Fruit fly (Drosophila melanogaster): ENCODE data around the gene CG13901.

CG13901 gene

dm6 chr3L:819297-819886 lies 18.2 kb downstream of the CG13901 start (continued):
- peak; percentile 3 for TF ChIP-seq pros (GFP tag; optimal IDR thresholded peaks at IDR 0.05)
- peak; percentile 48 for TF ChIP-seq Deaf1 (tag; optimal IDR thresholded peaks at IDR 0.05)
- TF ChIP-seq CG11504 (tag; optimal IDR thresholded peaks at IDR 0.05): peak; percentile 90
- peak; percentile 48 for TF ChIP-seq CG6654 (GFP tag; optimal IDR thresholded peaks at IDR 0.05)
- TF ChIP-seq CG7357 (GFP tag; IDR thresholded peaks at IDR 0.05): peak; percentile 79
- TF ChIP-seq psq (GFP tag; optimal IDR thresholded peaks at IDR 0.05): peak; percentile 43
- peak; percentile 74 for TF ChIP-seq CG6765 (GFP tag; optimal IDR thresholded peaks at IDR 0.05)
- peak; percentile 86 for TF ChIP-seq CG32767 (GFP tag; IDR thresholded peaks at IDR 0.05)
- TF ChIP-seq Trl (optimal IDR thresholded peaks at IDR 0.05): no peak
- TF ChIP-seq Trl (GFP tag; optimal IDR thresholded peaks at IDR 0.05): peak; percentile 87
- TF ChIP-seq ssp (GFP tag; IDR thresholded peaks at IDR 0.05): peak; percentile 82
- peak; percentile 93 for TF ChIP-seq CG14050 (GFP tag; IDR thresholded peaks at IDR 0.05)
- peak; percentile 79 for TF ChIP-seq CG1529 (GFP tag; optimal IDR thresholded peaks at IDR 0.05)
- TF ChIP-seq ac (GFP tag; optimal IDR thresholded peaks at IDR 0.05): no peak
- TF ChIP-seq Tbp (GFP tag; optimal IDR thresholded peaks at IDR 0.05): no peak
- TF ChIP-seq CG2116 (GFP tag; optimal IDR thresholded peaks at IDR 0.05): peak; percentile 36
- TF ChIP-seq sim (GFP tag; IDR thresholded peaks at IDR 0.05): peak; percentile 83
- peak; percentile 80 for TF ChIP-seq vfl (GFP tag; optimal IDR thresholded peaks at IDR 0.05)
- TF ChIP-seq odd (GFP tag; optimal IDR thresholded peaks at IDR 0.05): peak; percentile 72
- peak; percentile 85 for TF ChIP-seq CG16863 (GFP tag; optimal IDR thresholded peaks at IDR 0.05)
- TF ChIP-seq CG4424 (GFP tag; optimal IDR thresholded peaks at IDR 0.05): peak; percentile 82
- no peak for TF ChIP-seq CG42726 (GFP tag; IDR thresholded peaks at IDR 0.05; ENCODE audit: partially characterized antibody)
- peak; percentile 84 for TF ChIP-seq CG12659 (GFP tag; optimal IDR thresholded peaks at IDR 0.05)
- peak; percentile 88 for TF ChIP-seq CG11696 (GFP tag; IDR thresholded peaks at IDR 0.05)
- TF ChIP-seq Rx (GFP tag; IDR thresholded peaks at IDR 0.05): peak; percentile 92
- peak; percentile 86 for TF ChIP-seq Lim3 (GFP tag; IDR thresholded peaks at IDR 0.05)
- TF ChIP-seq gcm (GFP tag; optimal IDR thresholded peaks at IDR 0.05): peak; percentile 68
- peak; percentile 21 for TF ChIP-seq Hmx (GFP tag; optimal IDR thresholded peaks at IDR 0.05)
- peak; percentile 71 for TF ChIP-seq CG9437 (GFP tag; optimal IDR thresholded peaks at IDR 0.05)
- TF ChIP-seq ara (GFP tag; IDR thresholded peaks at IDR 0.05): peak; percentile 91
- TF ChIP-seq HmgD (GFP tag; optimal IDR thresholded peaks at IDR 0.05): peak; percentile 30
- peak; percentile 98 for TF ChIP-seq ci (GFP tag; IDR thresholded peaks at IDR 0.05)
- TF ChIP-seq Opbp (GFP tag; IDR thresholded peaks at IDR 0.05; ENCODE audit: partially characterized antibody): no peak
- TF ChIP-seq CG10267 (tag; optimal IDR thresholded peaks at IDR 0.05): peak; percentile 63
- TF ChIP-seq CHES-1-like (GFP tag; optimal IDR thresholded peaks at IDR 0.05): peak; percentile 83
- TF ChIP-seq C15 (GFP tag; IDR thresholded peaks at IDR 0.05): peak; percentile 74
- peak; percentile 48 for TF ChIP-seq CG3995 (GFP tag; optimal IDR thresholded peaks at IDR 0.05)
- peak; percentile 80 for TF ChIP-seq CG18619 (GFP tag; optimal IDR thresholded peaks at IDR 0.05)
- peak; percentile 94 for TF ChIP-seq CG2199 (GFP tag; IDR thresholded peaks at IDR 0.05)
- peak; percentile 87 for TF ChIP-seq pum (GFP tag; optimal IDR thresholded peaks at IDR 0.05)
- peak; percentile 75 for TF ChIP-seq Sox100B (GFP tag; optimal IDR thresholded peaks at IDR 0.05)
- no peak for TF ChIP-seq CG34224 (GFP tag; IDR thresholded peaks at IDR 0.05; ENCODE audit: partially characterized antibody)
- peak; percentile 85 for TF ChIP-seq CrebB (tag; optimal IDR thresholded peaks at IDR 0.05)
- no peak for TF ChIP-seq HLH4C (GFP tag; IDR thresholded peaks at IDR 0.05; ENCODE audit: partially characterized antibody)
- peak; percentile 93 for TF ChIP-seq Mrtf (GFP tag; IDR thresholded peaks at IDR 0.05)
- peak; percentile 80 for TF ChIP-seq CG17829 (tag; optimal IDR thresholded peaks at IDR 0.05)
- TF ChIP-seq CG7928 (GFP tag; optimal IDR thresholded peaks at IDR 0.05): peak; percentile 56
- peak; percentile 94 for TF ChIP-seq ranshi (GFP tag; IDR thresholded peaks at IDR 0.05)
- peak; percentile 78 for TF ChIP-seq CG1602 (GFP tag; optimal IDR thresholded peaks at IDR 0.05)
- no peak for TF ChIP-seq pita (GFP tag; optimal IDR thresholded peaks at IDR 0.05)
- TF ChIP-seq CG17612 (GFP tag; IDR thresholded peaks at IDR 0.05): peak; percentile 66; the same call in 1 of the 2 replicates

Measured in whole organism, embryonic.